Fruit fly (Drosophila melanogaster) whole organism, embryonic: ENCODE data around the gene CG3815.
A peak's percentile ranks its signal among the peaks of the same experiment; 100 is the strongest.

Source experiments
- CG10147 ChIP-seq: fragments of 200-800 bp; sonication (Bioruptor generic); optimal IDR thresholded peaks from 2 replicates; lab custom pipeline; 2019; ENCODE audit warnings: missing biosample characterization, mild to moderate bottlenecking, missing genetic modification characterization, moderate library complexity
- CG10209 ChIP-seq: fragments of 200-800 bp; sonication (Bioruptor generic); optimal IDR thresholded peaks from 3 replicates; lab custom pipeline; 2017; ENCODE audit warnings: missing biosample characterization, mild to moderate bottlenecking, missing genetic modification characterization, missing genetic modification reagents
- CG10267 ChIP-seq: fragments of 200-800 bp; sonication (Bioruptor generic); optimal IDR thresholded peaks from 2 replicates; lab custom pipeline; 2018; ENCODE audit warnings: missing biosample characterization, mild to moderate bottlenecking, missing genetic modification characterization, moderate library complexity
- CG10543 ChIP-seq: fragments of 200-800 bp; sonication (Bioruptor generic); optimal IDR thresholded peaks from 3 replicates; lab custom pipeline; 2017; ENCODE audit warnings: missing biosample characterization, mild to moderate bottlenecking, missing genetic modification characterization, moderate library complexity
- CG11085 ChIP-seq: fragments of 200-800 bp; sonication (Bioruptor generic); IDR thresholded peaks from 2 replicates; pipeline ENCODE4 v1.3.6; 2022; ENCODE audit warnings: missing biosample characterization, missing genetic modification characterization
- CG11723 ChIP-seq: fragments of 200-800 bp; sonication (Bioruptor generic); optimal IDR thresholded peaks from 2 replicates; lab custom pipeline; 2017; ENCODE audit warnings: missing biosample characterization, mild to moderate bottlenecking, missing genetic modification characterization
- CG12104 ChIP-seq: fragments of 200-800 bp; sonication (Bioruptor generic); optimal IDR thresholded peaks from 3 replicates; lab custom pipeline; 2016; ENCODE audit warnings: missing biosample characterization, missing genetic modification characterization
- CG12299 ChIP-seq: fragments of 200-800 bp; sonication (Bioruptor generic); optimal IDR thresholded peaks from 2 replicates; lab custom pipeline; 2018; ENCODE audit warnings: missing biosample characterization, mild to moderate bottlenecking, missing genetic modification characterization
- CG12769 ChIP-seq: fragments of 200-800 bp; sonication (Bioruptor generic); optimal IDR thresholded peaks from 2 replicates; lab custom pipeline; 2019; ENCODE audit warnings: missing biosample characterization, mild to moderate bottlenecking, missing genetic modification characterization, moderate library complexity
- CG12942 ChIP-seq: fragments of 200-800 bp; sonication (Bioruptor generic); optimal IDR thresholded peaks from 3 replicates; lab custom pipeline; 2016; ENCODE audit warnings: missing biosample characterization, missing genetic modification characterization
- CG14710 ChIP-seq: fragments of 200-800 bp; sonication (Bioruptor generic); optimal IDR thresholded peaks from 3 replicates; lab custom pipeline; 2019; ENCODE audit warnings: missing biosample characterization, mild to moderate bottlenecking, missing genetic modification characterization, moderate library complexity
- CG15011 ChIP-seq: fragments of 200-800 bp; sonication (Bioruptor generic); optimal IDR thresholded peaks from 3 replicates; lab custom pipeline; 2018; ENCODE audit warnings: missing biosample characterization, mild to moderate bottlenecking, missing genetic modification characterization
- CG1529 ChIP-seq: fragments of 200-800 bp; sonication (Bioruptor generic); optimal IDR thresholded peaks from 3 replicates; lab custom pipeline; 2018; ENCODE audit warnings: missing biosample characterization, missing genetic modification characterization
- CG15601 ChIP-seq: fragments of 200-800 bp; sonication (Bioruptor generic); optimal IDR thresholded peaks from 3 replicates; lab custom pipeline; 2019; ENCODE audit warnings: missing biosample characterization, mild to moderate bottlenecking, missing genetic modification characterization, moderate library complexity
- CG15696 ChIP-seq: fragments of 200-800 bp; sonication (Bioruptor generic); optimal IDR thresholded peaks from 2 replicates; lab custom pipeline; 2019; ENCODE audit warnings: missing biosample characterization, mild to moderate bottlenecking, missing genetic modification characterization, moderate library complexity
- CG1647 ChIP-seq: fragments of 200-800 bp; sonication (Bioruptor generic); optimal IDR thresholded peaks from 3 replicates; lab custom pipeline; 2016; ENCODE audit warnings: missing biosample characterization, missing genetic modification characterization
- CG17361 ChIP-seq: fragments of 200-800 bp; sonication (Bioruptor generic); IDR thresholded peaks from 3 replicates; pipeline ENCODE4 v1.3.6; 2022; ENCODE audit warnings: missing biosample characterization, missing genetic modification characterization
- CG17568 ChIP-seq: fragments of 200-800 bp; sonication (Bioruptor generic); optimal IDR thresholded peaks from 2 replicates; lab custom pipeline; 2018; ENCODE audit warnings: missing biosample characterization, mild to moderate bottlenecking, missing genetic modification characterization, moderate library complexity
- CG17612 ChIP-seq: fragments of 200-800 bp; sonication (Bioruptor generic); IDR thresholded peaks from 2 replicates; pipeline ENCODE4 v1.3.6; 2022; ENCODE audit warnings: missing biosample characterization, missing genetic modification characterization
- CG2202 ChIP-seq: fragments of 200-800 bp; sonication (Bioruptor generic); optimal IDR thresholded peaks from 2 replicates; lab custom pipeline; 2018; ENCODE audit warnings: missing biosample characterization, mild to moderate bottlenecking, missing genetic modification characterization
- CG2875 ChIP-seq: fragments of 200-800 bp; sonication (Bioruptor generic); optimal IDR thresholded peaks from 2 replicates; lab custom pipeline; 2017; ENCODE audit warnings: missing biosample characterization, mild to moderate bottlenecking, missing genetic modification characterization, missing genetic modification reagents
- CG34376 ChIP-seq: fragments of 200-800 bp; sonication (Bioruptor generic); optimal IDR thresholded peaks from 2 replicates; lab custom pipeline; 2018; ENCODE audit warnings: missing biosample characterization, mild to moderate bottlenecking, missing genetic modification characterization
- CG4424 ChIP-seq: fragments of 200-800 bp; sonication (Bioruptor generic); optimal IDR thresholded peaks from 3 replicates; lab custom pipeline; 2016; ENCODE audit warnings: missing biosample characterization, missing genetic modification characterization
- CG4854 ChIP-seq: fragments of 200-800 bp; sonication (Bioruptor generic); optimal IDR thresholded peaks from 2 replicates; lab custom pipeline; 2016; ENCODE audit warnings: missing biosample characterization, missing genetic modification characterization, inconsistent platforms
- CG5953 ChIP-seq: fragments of 200-800 bp; sonication (Bioruptor generic); IDR thresholded peaks from 2 replicates; pipeline ENCODE4 v1.3.6; 2022; ENCODE audit warnings: missing biosample characterization, missing genetic modification characterization
- CG6654 ChIP-seq: fragments of 200-800 bp; sonication (Bioruptor generic); optimal IDR thresholded peaks from 2 replicates; lab custom pipeline; 2017; ENCODE audit warnings: missing biosample characterization, mild to moderate bottlenecking, missing genetic modification characterization
- CG8089 ChIP-seq: fragments of 200-800 bp; sonication (Bioruptor generic); optimal IDR thresholded peaks from 3 replicates; lab custom pipeline; 2016; ENCODE audit warnings: missing biosample characterization, missing genetic modification characterization
- CG8359 ChIP-seq: fragments of 200-800 bp; sonication (Bioruptor generic); optimal IDR thresholded peaks from 2 replicates; lab custom pipeline; 2017; ENCODE audit warnings: missing biosample characterization, mild to moderate bottlenecking, missing genetic modification characterization, borderline replicate concordance
- CG8765 ChIP-seq: fragments of 200-800 bp; sonication (Bioruptor generic); IDR thresholded peaks from 2 replicates; pipeline ENCODE4 v1.3.6; 2022; ENCODE audit warnings: missing biosample characterization, missing genetic modification characterization
- CG9215 ChIP-seq: fragments of 200-800 bp; sonication (Bioruptor generic); IDR thresholded peaks from 2 replicates; pipeline ENCODE4 v1.3.6; 2022; ENCODE audit warnings: missing biosample characterization, missing genetic modification characterization
- Dip2 ChIP-seq: fragments of 200-800 bp; sonication (Bioruptor generic); IDR thresholded peaks from 2 replicates; pipeline ENCODE4 v1.3.6; 2022; ENCODE audit warnings: missing biosample characterization, missing genetic modification characterization
- Doc2 ChIP-seq: fragments of 200-800 bp; sonication (Bioruptor generic); IDR thresholded peaks from 2 replicates; pipeline ENCODE4 v1.3.6; 2022; ENCODE audit warnings: missing biosample characterization, missing genetic modification characterization
- Hmr ChIP-seq: fragments of 200-800 bp; sonication (Bioruptor generic); optimal IDR thresholded peaks from 3 replicates; lab custom pipeline; 2017; ENCODE audit warnings: mild to moderate bottlenecking, missing biosample characterization, missing genetic modification reagents, missing genetic modification characterization
- Hmx ChIP-seq: fragments of 200-800 bp; sonication (Bioruptor generic); optimal IDR thresholded peaks from 2 replicates; lab custom pipeline; 2016; ENCODE audit warnings: missing biosample characterization, missing genetic modification characterization
- Pdp1 ChIP-seq, 2 experiments: fragments of 200-800 bp; sonication (Bioruptor generic); optimal IDR thresholded peaks; 3 replicates each; lab custom pipeline; 2016; ENCODE audit warnings: missing biosample characterization in 2 of 2, missing genetic modification characterization in 2 of 2, mild to moderate bottlenecking in 1 of 2, moderate library complexity in 1 of 2
- Rfx ChIP-seq: fragments of 200-800 bp; sonication (Bioruptor generic); IDR thresholded peaks from 2 replicates; pipeline ENCODE4 v1.3.6; 2022; ENCODE audit warnings: missing biosample characterization, missing genetic modification characterization
- Sry-β ChIP-seq: fragments of 200-800 bp; sonication (Bioruptor generic); optimal IDR thresholded peaks from 2 replicates; lab custom pipeline; 2018; ENCODE audit warnings: missing biosample characterization, mild to moderate bottlenecking, missing genetic modification characterization, moderate library complexity
- Stat92E ChIP-seq, 3 experiments: fragments of >200 bp in 2 of 3; fragments of 200-800 bp in 1 of 3; sonication (Bioruptor generic) in 1 of 3; optimal IDR thresholded peaks; 2 replicates each; lab custom pipeline; 2017 to 2019; ENCODE audit warnings: missing biosample characterization in 3 of 3, missing genetic modification characterization in 3 of 3, mild to moderate bottlenecking in 1 of 3, moderate library complexity in 1 of 3
- ash1 ChIP-seq: fragments of 200-800 bp; sonication (Bioruptor generic); optimal IDR thresholded peaks from 2 replicates; lab custom pipeline; 2018; ENCODE audit warnings: missing biosample characterization, mild to moderate bottlenecking, missing genetic modification characterization
- bab2 ChIP-seq: fragments of 200-800 bp; sonication (Bioruptor generic); optimal IDR thresholded peaks from 2 replicates; lab custom pipeline; 2016; ENCODE audit warnings: missing biosample characterization, missing genetic modification characterization
- br ChIP-seq: fragments of >200 bp; optimal IDR thresholded peaks from 2 replicates; lab custom pipeline; 2017
- esg ChIP-seq: fragments of 200-800 bp; sonication (Bioruptor generic); conservative IDR thresholded peaks from 2 replicates; pipeline ENCODE4 v1.3.6; 2022; ENCODE audit warnings: missing biosample characterization, missing genetic modification characterization
- lilli ChIP-seq: fragments of 200-800 bp; sonication (Bioruptor generic); optimal IDR thresholded peaks from 3 replicates; lab custom pipeline; 2016; ENCODE audit warnings: missing biosample characterization, missing genetic modification characterization
- lmd ChIP-seq: fragments of 200-800 bp; sonication (Bioruptor generic); IDR thresholded peaks from 2 replicates; pipeline ENCODE4 v1.3.6; 2022; ENCODE audit warnings: missing biosample characterization, missing genetic modification characterization
- lov ChIP-seq, 2 experiments: fragments of 200-800 bp in 1 of 2; fragments of >200 bp in 1 of 2; sonication (Bioruptor generic) in 1 of 2; IDR thresholded peaks in 1 of 2; optimal IDR thresholded peaks in 1 of 2; 2 replicates in 1 of 2; 3 replicates in 1 of 2; pipeline versions ENCODE4 v1.3.6 to Lab custom; 2017 to 2022; ENCODE audit warnings: missing biosample characterization in 1 of 2, missing genetic modification characterization in 1 of 2
- pros ChIP-seq: fragments of 200-800 bp; sonication (Bioruptor generic); optimal IDR thresholded peaks from 3 replicates; lab custom pipeline; 2019; ENCODE audit warnings: missing biosample characterization, mild to moderate bottlenecking, missing genetic modification characterization, moderate library complexity
- seq ChIP-seq: fragments of 200-800 bp; sonication (Bioruptor generic); IDR thresholded peaks from 2 replicates; pipeline ENCODE4 v1.3.6; 2022; ENCODE audit warnings: missing biosample characterization, missing genetic modification characterization
- slbo ChIP-seq: fragments of 200-800 bp; sonication (Bioruptor generic); IDR thresholded peaks from 2 replicates; pipeline ENCODE4 v1.3.6; 2022; ENCODE audit warnings: missing biosample characterization, missing genetic modification characterization
- slou ChIP-seq: fragments of 200-800 bp; sonication (Bioruptor generic); optimal IDR thresholded peaks from 3 replicates; lab custom pipeline; 2016; ENCODE audit warnings: missing biosample characterization, missing genetic modification characterization
- zf30C ChIP-seq: fragments of 200-800 bp; sonication (Bioruptor generic); optimal IDR thresholded peaks from 3 replicates; lab custom pipeline; 2018; ENCODE audit warnings: missing biosample characterization, mild to moderate bottlenecking, missing genetic modification characterization

The CG3815 gene

dm6 chrX:6267187-6267711, 27.9 kb upstream of the CG3815 start, which contains the start of gene schlank (continued):
- TF ChIP-seq CG11085 (GFP tag; lab: Robert Waterston, UW) (peak; percentile 22; the same call in 1 of the 2 replicates), CG6654 (GFP tag; lab: Kevin White, UChicago) (no peak), CG1529 (no peak), zf30C (GFP tag; lab: Kevin White, UChicago) (no peak), br (lab: Kevin White, UChicago) (no peak), lov (optimal IDR thresholded peaks at IDR 0.05; lab: Kevin White, UChicago) (no peak), lov (GFP tag; IDR thresholded peaks at IDR 0.05; lab: Robert Waterston, UW) (no peak), lilli (GFP tag; lab: Kevin White, UChicago) (peak; percentile 72), CG12942 (peak; percentile 29), CG17612 (peak; percentile 45; the same call in 1 of the 2 replicates), Hmr (GFP tag; lab: Kevin White, UChicago) (no peak), CG5953 (0 out of 2 replicates have a peak, but pooled peaks have one; percentile 13), CG10543 (GFP tag; lab: Kevin White, UChicago) (peak; percentile 49), CG15696 (tag; lab: Kevin White, UChicago) (peak; percentile 36), Rfx (peak; percentile 67), CG15011 (no peak), Sry-β (GFP tag; lab: Kevin White, UChicago) (no peak), CG17568 (GFP tag; lab: Kevin White, UChicago) (no peak), CG2202 (tag; lab: Kevin White, UChicago) (no peak), CG15601 (no peak), lmd (GFP tag; lab: Robert Waterston, UW) (peak; percentile 67), CG4854 (GFP tag; lab: Kevin White, UChicago) (no peak), CG14710 (tag; lab: Kevin White, UChicago) (peak; percentile 62), slou (GFP tag; lab: Kevin White, UChicago) (peak; percentile 20), CG1647 (GFP tag; lab: Kevin White, UChicago) (no peak), ash1 (GFP tag; lab: Kevin White, UChicago) (no peak), Doc2 (GFP tag; lab: Robert Waterston, UW) (no peak), bab2 (GFP tag; lab: Kevin White, UChicago) (peak; percentile 62), CG10147 (GFP tag; lab: Kevin White, UChicago) (no peak), CG34376 (GFP tag; lab: Kevin White, UChicago) (no peak), CG10209 (GFP tag; lab: Kevin White, UChicago) (peak; percentile 17), seq (GFP tag; lab: Robert Waterston, UW) (peak; percentile 52; the same call in 1 of the 2 replicates), pros (GFP tag; lab: Kevin White, UChicago) (no peak), esg (peak; percentile 57), CG12769 (tag; lab: Kevin White, UChicago) (peak; percentile 59), Dip2 (GFP tag; lab: Robert Waterston, UW) (no peak), CG12299 (tag; lab: Kevin White, UChicago) (no peak), Pdp1 (GFP tag; optimal IDR thresholded peaks at IDR 0.05; lab: Kevin White, UChicago) (peak; percentile 5 to 64), CG17361 (GFP tag; lab: Robert Waterston, UW) (peak; percentile 71), CG2875 (GFP tag; lab: Kevin White, UChicago) (no peak), CG12104 (GFP tag; lab: Kevin White, UChicago) (peak; percentile 27), Stat92E (GFP tag; optimal IDR thresholded peaks at IDR 0.05; lab: Kevin White, UChicago) (peak in 1 of 3 experiments; percentile 19), Hmx (GFP tag; lab: Kevin White, UChicago) (no peak), CG10267 (tag; lab: Kevin White, UChicago) (peak; percentile 39), CG8765 (GFP tag; lab: Robert Waterston, UW) (no peak), CG9215 (peak; percentile 48; the same call in 1 of the 2 replicates), CG8359 (GFP tag; lab: Kevin White, UChicago) (no peak), CG11723 (GFP tag; lab: Kevin White, UChicago) (peak; percentile 28), slbo (GFP tag; lab: Robert Waterston, UW) (peak; percentile 81), CG4424 (peak; percentile 30), CG8089 (GFP tag; lab: Kevin White, UChicago) (peak; percentile 47)
